Worm (Caenorhabditis elegans): Measurements from ENCODE around the gene F28F5.6.
A peak's percentile ranks its signal among the peaks of the same experiment; 100 is the strongest.

DNA sequence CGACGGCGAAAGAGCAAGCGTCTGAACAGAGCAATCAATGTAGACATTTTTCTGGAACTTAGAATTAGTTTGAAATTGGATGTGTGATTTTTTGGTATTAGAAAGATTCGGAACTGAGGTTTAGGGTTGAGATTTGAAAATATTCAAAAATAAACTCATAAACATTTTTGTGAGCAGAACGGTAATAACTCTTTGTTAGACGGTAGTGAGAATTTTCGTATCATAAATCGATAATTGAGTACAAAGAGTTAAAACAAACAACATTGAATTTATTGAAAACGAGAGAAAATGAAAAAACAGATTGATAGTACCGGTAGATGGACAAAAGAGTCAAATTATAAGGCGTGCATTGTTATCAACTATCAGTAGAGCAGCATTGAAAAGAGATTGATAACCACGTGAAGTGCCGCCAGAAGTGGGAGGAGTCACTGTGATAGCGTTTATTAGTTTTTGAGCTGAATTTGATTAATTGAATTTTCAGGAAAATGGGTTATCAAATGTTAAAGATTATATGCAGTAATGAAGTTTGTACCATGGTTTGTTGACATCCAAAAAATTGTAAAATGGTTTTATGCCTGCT is at the start of gene F28F5.6:
- peak; percentile 78 for TF ChIP-seq pqm-1 (tag; optimal IDR thresholded peaks at IDR 0.05)
- no peak for TF ChIP-seq nhr-77 (tag; optimal IDR thresholded peaks at IDR 0.05)
- no peak for TF ChIP-seq sea-2 (GFP tag; optimal IDR thresholded peaks at IDR 0.05)
- no peak for TF ChIP-seq ama-1 (optimal IDR thresholded peaks at IDR 0.05)
- no peak for TF ChIP-seq nhr-28 (tag; optimal IDR thresholded peaks at IDR 0.05)
- TF ChIP-seq skn-1 (tag; optimal IDR thresholded peaks at IDR 0.05), result peak; percentile 50

Measured in whole organism, L3 larva.